Worm (Caenorhabditis elegans) whole organism, L4 larva: ENCODE measurements around the gene srlf-16.

Source experiments
- D1046.2 ChIP-seq: fragments of 200-800 bp; sonication (Bioruptor generic); IDR thresholded peaks from 2 replicates; pipeline ENCODE4 v1.3.6; 2022; ENCODE audit warnings: missing genetic modification characterization, missing compliant biosample characterization
- F10B5.3 ChIP-seq: sonication (generic microtip); optimal IDR thresholded peaks from 2 replicates; lab custom pipeline; 2016; ENCODE audit warnings: mild to moderate bottlenecking, missing genetic modification characterization, missing compliant biosample characterization
- F37D6.2 ChIP-seq: sonication (generic microtip); optimal IDR thresholded peaks from 2 replicates; lab custom pipeline; 2016; ENCODE audit warnings: mild to moderate bottlenecking, missing genetic modification characterization, missing compliant biosample characterization
- F44E2.7 ChIP-seq: fragments of 200-800 bp; sonication (Bioruptor generic); IDR thresholded peaks from 2 replicates; pipeline ENCODE4 v2.1.2; 2022; ENCODE audit warnings: missing genetic modification characterization, missing compliant biosample characterization
- T20F7.1 ChIP-seq: fragments of 200-800 bp; sonication (Bioruptor generic); optimal IDR thresholded peaks from 2 replicates; lab custom pipeline; 2018; ENCODE audit warnings: mild to moderate bottlenecking, missing genetic modification characterization, missing compliant biosample characterization
- ZK337.2 ChIP-seq: fragments of 200-800 bp; sonication (Bioruptor generic); IDR thresholded peaks from 2 replicates; pipeline ENCODE4 v1.3.6; 2022; ENCODE audit warnings: missing genetic modification reagents, missing genetic modification characterization, missing compliant biosample characterization
- aha-1 ChIP-seq: fragments of 150-350 bp; peaks from one replicate; lab custom pipeline; 2014; ENCODE audit warnings: missing biosample characterization, missing genetic modification characterization
- ama-1 ChIP-seq: fragments of 150-350 bp; optimal IDR thresholded peaks from 2 replicates; lab custom pipeline; 2014; ENCODE audit warnings: inconsistent platforms, mixed read lengths
- arid-1 ChIP-seq: fragments of 200-800 bp; sonication (Bioruptor generic); conservative IDR thresholded peaks from 2 replicates; pipeline ENCODE4 v1.3.6; 2022; ENCODE audit warnings: missing genetic modification reagents, missing genetic modification characterization, missing compliant biosample characterization
- ceh-44 ChIP-seq: fragments of 200-800 bp; sonication (Bioruptor generic); IDR thresholded peaks from 2 replicates; pipeline ENCODE4 v1.3.6; 2022; ENCODE audit warnings: missing genetic modification reagents, missing genetic modification characterization, missing compliant biosample characterization
- ceh-82 ChIP-seq: sonication (generic microtip); optimal IDR thresholded peaks from 2 replicates; lab custom pipeline; 2017; ENCODE audit warnings: missing biosample characterization, missing genetic modification characterization
- ctbp-1 ChIP-seq: fragments of 200-800 bp; sonication (Bioruptor generic); IDR thresholded peaks from 2 replicates; pipeline ENCODE4 v1.3.6; 2022; ENCODE audit warnings: missing genetic modification reagents, missing genetic modification characterization, missing compliant biosample characterization
- daf-16 ChIP-seq, 3 experiments: sonication (generic microtip); optimal IDR thresholded peaks; 2 replicates each; lab custom pipeline; 2016 to 2017; ENCODE audit warnings: missing genetic modification characterization in 3 of 3, missing genetic modification reagents in 3 of 3, mild to moderate bottlenecking in 2 of 3, missing compliant biosample characterization in 2 of 3, missing biosample characterization in 1 of 3, moderate library complexity in 1 of 3
- dpl-1 ChIP-seq: fragments of 150-350 bp; optimal IDR thresholded peaks from 2 replicates; lab custom pipeline; 2014; ENCODE audit warnings: missing biosample characterization, missing genetic modification reagents, missing genetic modification characterization
- duxl-1 ChIP-seq: sonication (generic microtip); optimal IDR thresholded peaks from 2 replicates; lab custom pipeline; 2016; ENCODE audit warnings: mild to moderate bottlenecking, missing genetic modification characterization, moderate library complexity, missing compliant biosample characterization; ENCODE audit not compliant: poor library complexity
- dve-1 ChIP-seq: sonication (generic microtip); optimal IDR thresholded peaks from 2 replicates; lab custom pipeline; 2017; ENCODE audit warnings: antibody characterized with exemption, mild to moderate bottlenecking, missing genetic modification characterization, missing compliant biosample characterization; ENCODE audit not compliant: insufficient read depth
- fkh-10 ChIP-seq: fragments of 150-350 bp; optimal IDR thresholded peaks from 2 replicates; lab custom pipeline; 2014; ENCODE audit warnings: missing biosample characterization, missing genetic modification reagents, missing genetic modification characterization
- gei-8 ChIP-seq: fragments of 200-800 bp; sonication (Bioruptor generic); optimal IDR thresholded peaks from 2 replicates; lab custom pipeline; 2018; ENCODE audit warnings: mild to moderate bottlenecking, missing genetic modification characterization, missing compliant biosample characterization
- hlh-11 ChIP-seq: fragments of 200-800 bp; sonication (Bioruptor generic); optimal IDR thresholded peaks from 2 replicates; lab custom pipeline; 2018; ENCODE audit warnings: mild to moderate bottlenecking, missing genetic modification characterization, missing compliant biosample characterization
- hlh-30 ChIP-seq: sonication (generic microtip); optimal IDR thresholded peaks from 2 replicates; lab custom pipeline; 2017; ENCODE audit warnings: antibody characterized with exemption, mild to moderate bottlenecking, missing genetic modification characterization, missing compliant biosample characterization; ENCODE audit not compliant: insufficient read depth
- hmg-1.1 ChIP-seq: fragments of 200-800 bp; sonication (Bioruptor generic); IDR thresholded peaks from 2 replicates; pipeline ENCODE4 v1.3.6; 2022; ENCODE audit warnings: missing genetic modification reagents, missing genetic modification characterization, missing compliant biosample characterization
- lin-38 ChIP-seq: fragments of 200-800 bp; sonication (Bioruptor generic); IDR thresholded peaks from 2 replicates; pipeline ENCODE4 v1.3.6; 2022; ENCODE audit warnings: missing genetic modification reagents, missing genetic modification characterization, missing compliant biosample characterization
- lir-3 ChIP-seq: sonication (generic microtip); optimal IDR thresholded peaks from 2 replicates; lab custom pipeline; 2016; ENCODE audit warnings: mild to moderate bottlenecking, missing genetic modification characterization, missing compliant biosample characterization
- lsy-2 ChIP-seq, 2 experiments: fragments of 150-350 bp in 1 of 2; sonication (generic microtip) in 1 of 2; optimal IDR thresholded peaks; 2 replicates each; lab custom pipeline; 2014 to 2017; ENCODE audit warnings: missing biosample characterization in 2 of 2, missing genetic modification characterization in 2 of 2
- madf-5 ChIP-seq, 2 experiments: fragments of 200-800 bp; sonication (Bioruptor generic); IDR thresholded peaks; 2 replicates each; pipeline ENCODE4 v1.3.6; 2022; ENCODE audit warnings: missing compliant biosample characterization in 2 of 2, missing genetic modification characterization in 2 of 2
- mdl-1 ChIP-seq, 2 experiments: fragments of 150-350 bp in 1 of 2; sonication (generic microtip) in 1 of 2; optimal IDR thresholded peaks; 2 replicates each; lab custom pipeline; 2014 to 2017; ENCODE audit warnings: missing biosample characterization in 2 of 2, missing genetic modification characterization in 2 of 2
- mdt-29 ChIP-seq: fragments of 200-800 bp; sonication (Bioruptor generic); IDR thresholded peaks from 2 replicates; pipeline ENCODE4 v1.3.6; 2022; ENCODE audit warnings: missing genetic modification reagents, missing genetic modification characterization, missing compliant biosample characterization
- mep-1 ChIP-seq: fragments of 150-350 bp; sonication (generic microtip); optimal IDR thresholded peaks from 3 replicates; lab custom pipeline; 2014; ENCODE audit warnings: missing biosample characterization, missing genetic modification characterization
- mes-2 ChIP-seq: sonication (generic microtip); optimal IDR thresholded peaks from 2 replicates; lab custom pipeline; 2016; ENCODE audit warnings: missing genotype, mild to moderate bottlenecking, missing genetic modification characterization, missing compliant biosample characterization; ENCODE audit not compliant: poor library complexity, severe bottlenecking
- mxl-3 ChIP-seq: fragments of 200-800 bp; sonication (Bioruptor generic); optimal IDR thresholded peaks from 2 replicates; lab custom pipeline; 2018; ENCODE audit warnings: mild to moderate bottlenecking, missing genetic modification characterization, missing compliant biosample characterization
- nhr-10 ChIP-seq: fragments of 150-350 bp; optimal IDR thresholded peaks from 2 replicates; lab custom pipeline; 2014; ENCODE audit warnings: missing biosample characterization, missing genetic modification characterization
- nhr-11 ChIP-seq: fragments of 150-350 bp; optimal IDR thresholded peaks from 2 replicates; lab custom pipeline; 2014; ENCODE audit warnings: missing biosample characterization, missing genetic modification characterization
- nhr-76 ChIP-seq: fragments of 150-350 bp; optimal IDR thresholded peaks from 2 replicates; lab custom pipeline; 2014; ENCODE audit warnings: missing biosample characterization, missing genetic modification characterization
- pha-4 ChIP-seq, 2 experiments: fragments of 150-350 bp in 1 of 2; fragments of 200-800 bp in 1 of 2; sonication (Bioruptor generic) in 1 of 2; IDR thresholded peaks in 1 of 2; optimal IDR thresholded peaks in 1 of 2; 2 replicates each; pipeline versions ENCODE4 v1.3.6 to Lab custom; 2014 to 2022; ENCODE audit warnings: missing genetic modification characterization in 2 of 2, missing genetic modification reagents in 2 of 2, missing biosample characterization in 1 of 2, missing compliant biosample characterization in 1 of 2
- rbr-2 ChIP-seq: sonication (generic microtip); optimal IDR thresholded peaks from 2 replicates; lab custom pipeline; 2016; ENCODE audit warnings: missing genotype, missing genetic modification characterization, missing compliant biosample characterization
- tra-1 ChIP-seq: fragments of 200-800 bp; sonication (Bioruptor generic); IDR thresholded peaks from 2 replicates; pipeline ENCODE4 v1.3.6; 2022; ENCODE audit warnings: missing genetic modification reagents, missing genetic modification characterization, missing compliant biosample characterization
- unc-130 ChIP-seq: sonication (generic microtip); optimal IDR thresholded peaks from 2 replicates; lab custom pipeline; 2016; ENCODE audit warnings: missing genetic modification reagents, missing genetic modification characterization, missing compliant biosample characterization
- unc-62 ChIP-seq, 3 experiments: fragments of 150-350 bp in 1 of 3; sonication (generic microtip); optimal IDR thresholded peaks in 2 of 3; peaks in 1 of 3; 1 replicate in 1 of 3; 2 replicates in 2 of 3; lab custom pipeline; 2014 to 2017; ENCODE audit warnings: missing biosample characterization in 3 of 3, missing genetic modification characterization in 3 of 3, missing genetic modification reagents in 3 of 3, missing genotype in 1 of 3
- vab-7 ChIP-seq: fragments of 200-800 bp; sonication (Bioruptor generic); IDR thresholded peaks from 2 replicates; pipeline ENCODE4 v1.3.6; 2022; ENCODE audit warnings: missing genetic modification reagents, missing genetic modification characterization, missing compliant biosample characterization
- zip-11 ChIP-seq: fragments of 200-800 bp; sonication (Bioruptor generic); IDR thresholded peaks from 2 replicates; pipeline ENCODE4 v1.3.6; 2022; ENCODE audit warnings: missing genetic modification characterization, missing compliant biosample characterization
- zip-2 ChIP-seq: fragments of 150-350 bp; optimal IDR thresholded peaks from 2 replicates; lab custom pipeline; 2014; ENCODE audit warnings: missing biosample characterization, missing genetic modification characterization
- ztf-11 ChIP-seq: fragments of 150-350 bp; optimal IDR thresholded peaks from 2 replicates; lab custom pipeline; 2014; ENCODE audit warnings: missing biosample characterization, missing genetic modification characterization

The srlf-16 gene

ce11 chrV:8129719-8130118 lies 25.1 kb downstream of the srlf-16 start:
- TF ChIP-seq ZK337.2 (GFP tag; lab: Robert Waterston, UW), result no peak
- TF ChIP-seq lir-3 (tag; lab: Kevin White, UChicago), result no peak

- TF ChIP-seq dve-1 (tag; lab: Kevin White, UChicago) (peak; percentile 26), tra-1 (no peak), unc-130 (no peak), nhr-11 (tag; lab: Kevin White, UChicago) (peak; percentile 20), daf-16 (GFP tag; optimal IDR thresholded peaks at IDR 0.05; lab: Kevin White, UChicago) (no peak), daf-16 (tag; optimal IDR thresholded peaks at IDR 0.05; lab: Kevin White, UChicago) (peak; percentile 57), fkh-10 (GFP tag; lab: Kevin White, UChicago) (peak; percentile 49), hlh-11 (peak; percentile 66), F44E2.7 (no peak), madf-5 (GFP tag; IDR thresholded peaks at IDR 0.05; lab: Robert Waterston, UW) (no peak), nhr-10 (no peak), mes-2 (peak; percentile 65), rbr-2 (peak; percentile 55), F10B5.3 (tag; lab: Kevin White, UChicago) (no peak), unc-62 (GFP tag; optimal IDR thresholded peaks at IDR 0.05 in 1 of 2; lab: Kevin White, UChicago) (peak in 1 of 2 experiments; percentile 32), unc-62 (tag; optimal IDR thresholded peaks at IDR 0.05; lab: Kevin White, UChicago) (no peak), mdl-1 (tag; optimal IDR thresholded peaks at IDR 0.05; lab: Kevin White, UChicago) (peak in 1 of 2 experiments; percentile 38), dpl-1 (GFP tag; lab: Kevin White, UChicago) (peak; percentile 42), ceh-82 (tag; lab: Kevin White, UChicago) (no peak), ceh-44 (GFP tag; lab: Robert Waterston, UW) (peak; percentile 36; the same call in 1 of the 2 replicates), pha-4 (GFP tag; IDR thresholded peaks at IDR 0.05; lab: Robert Waterston, UW) (no peak), pha-4 (tag; optimal IDR thresholded peaks at IDR 0.05; lab: Kevin White, UChicago) (no peak), duxl-1 (tag; lab: Kevin White, UChicago) (no peak), F37D6.2 (peak; percentile 5), hmg-1.1 (GFP tag; lab: Robert Waterston, UW) (peak; percentile 57), mdt-29 (no peak), ztf-11 (no peak), arid-1 (no peak), lin-38 (GFP tag; lab: Robert Waterston, UW) (no peak), zip-11 (no peak), lsy-2 (tag; optimal IDR thresholded peaks at IDR 0.05; lab: Kevin White, UChicago) (peak in 1 of 2 experiments; percentile 75), ama-1 (lab: Kevin White, UChicago) (no peak), nhr-76 (no peak), mxl-3 (GFP tag; lab: Kevin White, UChicago) (peak; percentile 74), hlh-30 (tag; lab: Kevin White, UChicago) (peak; percentile 93), gei-8 (GFP tag; lab: Kevin White, UChicago) (no peak), aha-1 (tag; lab: Kevin White, UChicago) (peak; percentile 88), mep-1 (tag; lab: Kevin White, UChicago) (peak; percentile 51), D1046.2 (no peak), T20F7.1 (GFP tag; lab: Kevin White, UChicago) (peak; percentile 42), zip-2 (tag; lab: Kevin White, UChicago) (no peak), vab-7 (no peak), ctbp-1 (GFP tag; lab: Robert Waterston, UW) (peak; percentile 58; the same call in 1 of the 2 replicates)
Measured at ce11 chrV:8130149-8130661, 25.6 kb downstream of the srlf-16 start, which contains the start of gene snap-1. Gene snap-1, plus strand, starts transcription at chrV:8130611.
